Fruit fly (Drosophila melanogaster) whole organism, prepupa: ENCODE data around the gene meng.
A peak's percentile ranks its signal among the peaks of the same experiment; 100 is the strongest.

Source experiments
- CG10631 ChIP-seq: fragments of 200-800 bp; sonication (Bioruptor generic); optimal IDR thresholded peaks from 2 replicates; lab custom pipeline; 2016; ENCODE audit warnings: missing biosample characterization, missing genetic modification characterization
- CG10669 ChIP-seq: fragments of 200-800 bp; sonication (Bioruptor generic); optimal IDR thresholded peaks from 3 replicates; lab custom pipeline; 2018; ENCODE audit warnings: missing biosample characterization, mild to moderate bottlenecking, missing genetic modification characterization, moderate library complexity
- CG11294 ChIP-seq: fragments of 200-800 bp; sonication (Bioruptor generic); IDR thresholded peaks from 2 replicates; pipeline ENCODE4 v1.3.6; 2022; ENCODE audit warnings: missing biosample characterization, missing genetic modification characterization
- CG11762 ChIP-seq: fragments of 200-800 bp; sonication (Bioruptor generic); optimal IDR thresholded peaks from 3 replicates; lab custom pipeline; 2016; ENCODE audit warnings: missing biosample characterization, missing genetic modification characterization; ENCODE audit not compliant: insufficient read depth
- CG11902 ChIP-seq: fragments of 200-800 bp; sonication (Bioruptor generic); optimal IDR thresholded peaks from 3 replicates; lab custom pipeline; 2016; ENCODE audit warnings: missing biosample characterization, missing genetic modification characterization
- CG15336 ChIP-seq: fragments of 200-800 bp; sonication (Bioruptor generic); IDR thresholded peaks from 2 replicates; pipeline ENCODE4 v1.3.6; 2022; ENCODE audit warnings: missing biosample characterization, missing genetic modification characterization
- CG32006 ChIP-seq: fragments of 200-800 bp; sonication (Bioruptor generic); optimal IDR thresholded peaks from 3 replicates; lab custom pipeline; 2017; ENCODE audit warnings: missing biosample characterization, mild to moderate bottlenecking, missing genetic modification characterization
- CG34406 ChIP-seq: fragments of 200-800 bp; sonication (Bioruptor generic); optimal IDR thresholded peaks from 3 replicates; lab custom pipeline; 2016; ENCODE audit warnings: missing biosample characterization, missing genetic modification characterization
- CG3919 ChIP-seq: fragments of 200-800 bp; sonication (Bioruptor generic); optimal IDR thresholded peaks from 3 replicates; lab custom pipeline; 2016; ENCODE audit warnings: missing biosample characterization, missing genetic modification characterization
- CG4318 ChIP-seq: fragments of 200-800 bp; sonication (Bioruptor generic); optimal IDR thresholded peaks from 3 replicates; lab custom pipeline; 2017; ENCODE audit warnings: missing biosample characterization, mild to moderate bottlenecking, missing genetic modification characterization
- CG6854 ChIP-seq: fragments of 200-800 bp; sonication (Bioruptor generic); optimal IDR thresholded peaks from 2 replicates; lab custom pipeline; 2017; ENCODE audit warnings: missing biosample characterization, mild to moderate bottlenecking, missing genetic modification characterization
- CG7368 ChIP-seq: fragments of 200-800 bp; sonication (Bioruptor generic); optimal IDR thresholded peaks from 3 replicates; lab custom pipeline; 2016; ENCODE audit warnings: missing biosample characterization, missing genetic modification characterization
- CG8119 ChIP-seq: fragments of 200-800 bp; sonication (Bioruptor generic); IDR thresholded peaks from 3 replicates; pipeline ENCODE4 v1.3.6; 2022; ENCODE audit warnings: missing biosample characterization, missing genetic modification characterization
- Eip78C ChIP-seq: fragments of 200-800 bp; sonication (Bioruptor generic); peaks from one replicate; lab custom pipeline; 2016; ENCODE audit warnings: missing biosample characterization, missing genetic modification characterization
- Eip93F ChIP-seq: fragments of 200-800 bp; sonication (Bioruptor generic); optimal IDR thresholded peaks from 2 replicates; lab custom pipeline; 2016; ENCODE audit warnings: missing biosample characterization, mild to moderate bottlenecking, missing genetic modification characterization
- Ets21C ChIP-seq: fragments of 200-800 bp; sonication (Bioruptor generic); optimal IDR thresholded peaks from 3 replicates; lab custom pipeline; 2016; ENCODE audit warnings: missing biosample characterization, missing genetic modification characterization
- Ets96B ChIP-seq: fragments of 200-800 bp; optimal IDR thresholded peaks from 2 replicates; lab custom pipeline; 2019; ENCODE audit warnings: missing biosample characterization, mild to moderate bottlenecking, missing genetic modification characterization, moderate library complexity
- Gug ChIP-seq: fragments of 200-800 bp; sonication (Bioruptor generic); IDR thresholded peaks from 2 replicates; pipeline ENCODE4 v1.3.6; 2022; ENCODE audit warnings: missing biosample characterization, missing genetic modification characterization
- Hr39 ChIP-seq: fragments of 200-800 bp; sonication (Bioruptor generic); optimal IDR thresholded peaks from 2 replicates; lab custom pipeline; 2016; ENCODE audit warnings: missing biosample characterization, missing genetic modification characterization
- Hr4 ChIP-seq: fragments of 200-800 bp; sonication (Bioruptor generic); optimal IDR thresholded peaks from 3 replicates; lab custom pipeline; 2016; ENCODE audit warnings: missing biosample characterization, missing genetic modification characterization
- Lpt ChIP-seq: fragments of 200-800 bp; sonication (Bioruptor generic); optimal IDR thresholded peaks from 3 replicates; lab custom pipeline; 2016; ENCODE audit warnings: missing biosample characterization, missing genetic modification characterization
- Met ChIP-seq: fragments of 200-800 bp; sonication (Bioruptor generic); optimal IDR thresholded peaks from 3 replicates; lab custom pipeline; 2016; ENCODE audit warnings: missing biosample characterization, missing genetic modification characterization
- OdsH ChIP-seq: fragments of 200-800 bp; sonication (Bioruptor generic); optimal IDR thresholded peaks from 3 replicates; lab custom pipeline; 2016; ENCODE audit warnings: missing biosample characterization, missing genetic modification characterization
- Smox ChIP-seq: fragments of 200-800 bp; sonication (Bioruptor generic); optimal IDR thresholded peaks from 3 replicates; lab custom pipeline; 2016; ENCODE audit warnings: missing biosample characterization, missing genetic modification characterization
- Sox102F ChIP-seq: fragments of 200-800 bp; sonication (Bioruptor generic); optimal IDR thresholded peaks from 2 replicates; lab custom pipeline; 2016; ENCODE audit warnings: missing biosample characterization, mild to moderate bottlenecking, missing genetic modification characterization
- Sox15 ChIP-seq: fragments of 200-800 bp; sonication (Bioruptor generic); optimal IDR thresholded peaks from 3 replicates; lab custom pipeline; 2016; ENCODE audit warnings: missing biosample characterization, missing genetic modification characterization
- acj6 ChIP-seq: fragments of 200-800 bp; sonication (Bioruptor generic); optimal IDR thresholded peaks from 3 replicates; lab custom pipeline; 2016; ENCODE audit warnings: missing biosample characterization, missing genetic modification characterization
- eg ChIP-seq: fragments of 200-800 bp; sonication (Bioruptor generic); IDR thresholded peaks from 3 replicates; pipeline ENCODE4 v1.3.6; 2022; ENCODE audit warnings: missing biosample characterization, missing genetic modification characterization
- esn ChIP-seq: fragments of 200-800 bp; sonication (Bioruptor generic); optimal IDR thresholded peaks from 2 replicates; lab custom pipeline; 2016; ENCODE audit warnings: missing biosample characterization, mild to moderate bottlenecking, missing genetic modification characterization, moderate library complexity
- net ChIP-seq: fragments of 200-800 bp; sonication (Bioruptor generic); optimal IDR thresholded peaks from 3 replicates; lab custom pipeline; 2016; ENCODE audit warnings: missing biosample characterization, missing genetic modification characterization
- pdm3 ChIP-seq: fragments of 200-800 bp; sonication (Bioruptor generic); optimal IDR thresholded peaks from 3 replicates; lab custom pipeline; 2016; ENCODE audit warnings: missing biosample characterization, missing genetic modification characterization
- ss ChIP-seq, 2 experiments: fragments of 200-800 bp; sonication (Bioruptor generic); optimal IDR thresholded peaks; 2 replicates in 1 of 2; 3 replicates in 1 of 2; lab custom pipeline; 2017 to 2018; ENCODE audit warnings: mild to moderate bottlenecking in 2 of 2, missing biosample characterization in 2 of 2, missing genetic modification characterization in 2 of 2, moderate library complexity in 1 of 2
- svp ChIP-seq: fragments of 200-800 bp; sonication (Bioruptor generic); peaks from one replicate; lab custom pipeline; 2016; ENCODE audit warnings: missing biosample characterization, missing genetic modification characterization
- vri ChIP-seq: fragments of 200-800 bp; sonication (Bioruptor generic); optimal IDR thresholded peaks from 3 replicates; lab custom pipeline; 2016; ENCODE audit warnings: missing biosample characterization, mild to moderate bottlenecking, missing genetic modification characterization

The meng gene

DNA sequence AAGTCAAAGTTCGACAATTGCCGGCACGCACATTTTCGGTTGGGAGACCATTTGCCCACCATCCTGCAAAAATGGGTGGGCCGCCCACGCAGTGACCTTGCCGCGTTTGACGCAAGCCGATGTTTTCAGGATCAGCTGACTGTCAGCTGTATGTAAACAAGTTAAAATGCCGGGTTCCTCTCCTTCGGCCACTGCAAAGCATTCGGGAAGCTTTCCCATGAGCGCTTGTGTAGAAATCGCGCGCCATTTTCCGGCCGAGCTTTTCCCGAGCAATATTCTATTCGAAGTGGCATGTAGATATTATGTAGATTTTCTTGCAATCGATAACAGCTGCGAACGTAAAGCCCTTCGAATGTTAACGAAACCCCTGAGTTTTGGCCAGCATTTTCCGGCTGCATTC, 31.3 kb downstream of the meng start, which contains the start of gene CG17378:
TSS of gene CG17378 (plus strand) at position 397 of the 400 bp plus-strand sequence.
- no peak for TF ChIP-seq Eip78C (GFP tag; lab: Kevin White, UChicago)
- TF ChIP-seq OdsH = no peak
- no peak for TF ChIP-seq CG7368 (GFP tag; lab: Kevin White, UChicago)
- no peak for TF ChIP-seq CG11762 (GFP tag; lab: Kevin White, UChicago)
- TF ChIP-seq Hr39 (GFP tag; lab: Kevin White, UChicago) = no peak
- TF ChIP-seq CG34406 (GFP tag; lab: Kevin White, UChicago) = no peak
- no peak for TF ChIP-seq CG4318 (GFP tag; lab: Kevin White, UChicago)
- TF ChIP-seq acj6 (GFP tag; lab: Kevin White, UChicago) = no peak
- no peak for TF ChIP-seq CG32006 (GFP tag; lab: Kevin White, UChicago)
- TF ChIP-seq Eip93F (GFP tag; lab: Kevin White, UChicago) = no peak
- no peak for TF ChIP-seq Sox102F
- TF ChIP-seq CG6854 = no peak
- TF ChIP-seq Hr4 (GFP tag; lab: Kevin White, UChicago) = no peak
- no peak for TF ChIP-seq eg
- TF ChIP-seq Ets21C (GFP tag; lab: Kevin White, UChicago) = no peak
- TF ChIP-seq, all 60 proteins: peak for 0

DNA sequence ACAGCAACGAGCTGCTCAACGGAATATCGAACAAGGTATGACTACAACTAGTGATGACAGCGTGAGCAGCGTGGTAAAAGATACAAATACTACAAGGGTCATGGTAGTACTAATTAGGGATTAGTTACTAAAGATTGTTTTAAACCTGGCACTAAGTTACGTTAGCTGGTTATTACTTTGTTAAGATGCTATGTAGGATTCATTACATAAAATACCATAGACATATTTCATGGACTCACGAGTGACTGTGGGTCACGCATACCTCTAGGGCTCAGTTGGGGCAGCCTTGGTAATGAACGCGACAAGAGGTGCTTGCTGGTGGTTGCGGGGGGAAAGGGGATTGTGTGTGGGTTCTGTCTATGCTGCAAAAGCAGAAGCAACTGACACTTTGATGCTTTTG, 32.6 kb downstream of the meng start:
- TF ChIP-seq Smox (GFP tag; lab: Kevin White, UChicago) (no peak), Lpt (GFP tag; lab: Kevin White, UChicago) (no peak), CG10669 (peak; percentile 3), svp (GFP tag; lab: Kevin White, UChicago) (peak; percentile 55), CG10631 (GFP tag; lab: Kevin White, UChicago) (no peak), Hr39 (GFP tag; lab: Kevin White, UChicago) (no peak)

DNA sequence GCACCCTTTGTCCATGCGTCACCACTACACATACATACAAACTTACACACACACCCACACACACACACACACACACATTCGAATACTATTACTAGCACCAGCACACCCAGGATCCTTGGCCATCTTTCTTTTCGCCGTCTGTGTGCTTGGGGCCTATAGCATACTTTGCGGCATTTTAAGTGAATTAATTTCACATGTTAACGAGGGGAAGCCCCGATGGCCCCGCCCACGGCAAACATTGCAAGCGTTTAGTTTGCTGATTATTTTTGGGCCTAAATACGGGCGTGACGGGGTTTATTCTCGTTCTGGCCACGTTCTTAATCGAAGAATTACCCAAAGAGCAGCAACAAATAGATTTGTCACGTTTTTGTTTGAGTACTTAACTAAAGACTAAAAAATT, 41.1 kb downstream of the meng start:
- TF ChIP-seq CG3919 (GFP tag; lab: Kevin White, UChicago) (no peak), ss (GFP tag; optimal IDR thresholded peaks at IDR 0.05; lab: Kevin White, UChicago) (no peak), Eip78C (GFP tag; lab: Kevin White, UChicago) (peak; percentile 51), Smox (GFP tag; lab: Kevin White, UChicago) (no peak), Sox102F (no peak), CG8119 (GFP tag; lab: Robert Waterston, UW) (no peak), CG11294 (no peak)

DNA sequence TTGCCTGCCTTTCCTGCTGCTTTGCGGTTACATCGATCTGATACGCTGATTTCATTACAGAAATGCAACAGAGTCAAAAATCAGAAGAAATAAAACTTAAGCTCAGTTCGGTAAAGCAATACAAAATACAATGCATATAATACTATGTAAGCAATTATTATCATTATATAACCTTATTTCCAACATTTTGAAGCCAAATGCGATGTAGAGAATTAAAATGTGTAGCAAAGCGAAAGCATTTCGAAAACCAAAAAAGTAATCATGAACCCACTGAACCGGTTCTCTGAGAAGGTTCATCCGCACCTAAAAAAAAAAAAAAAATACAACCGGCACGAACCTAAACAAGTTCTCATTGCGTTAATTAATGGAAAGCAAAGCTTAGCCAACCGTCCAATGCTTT, 41.9 kb downstream of the meng start:
- TF ChIP-seq ss (GFP tag; optimal IDR thresholded peaks at IDR 0.05; lab: Kevin White, UChicago) (peak in 1 of 2 experiments; percentile 29), Met (GFP tag; lab: Kevin White, UChicago) (no peak), Eip78C (GFP tag; lab: Kevin White, UChicago) (peak; percentile 44)
- TF ChIP-seq, all 60 proteins: peak for 2

DNA sequence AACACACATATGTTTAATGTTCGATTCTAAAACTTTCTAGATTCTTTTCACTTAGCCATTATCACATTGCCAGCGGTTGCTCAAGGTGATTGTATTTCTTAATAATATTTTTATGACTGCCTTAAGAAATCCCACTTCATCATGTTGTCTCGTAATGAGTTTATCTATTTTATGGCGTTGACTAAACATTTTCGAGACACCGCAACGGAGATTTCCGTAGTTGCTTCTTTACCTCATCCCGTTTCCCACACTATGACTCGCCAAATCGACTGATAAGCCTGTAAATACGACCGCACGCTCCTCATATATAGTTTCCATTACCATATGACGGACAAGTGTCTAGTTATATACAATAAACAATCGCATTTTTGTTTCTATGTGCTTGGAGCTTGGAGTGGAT, 43.3 kb downstream of the meng start:
- TF ChIP-seq eg (no peak), Hr4 (GFP tag; lab: Kevin White, UChicago) (no peak), CG15336 (GFP tag; lab: Robert Waterston, UW) (no peak), Ets96B (tag; lab: Kevin White, UChicago) (no peak), pdm3 (no peak), net (GFP tag; lab: Kevin White, UChicago) (no peak), Sox15 (GFP tag; lab: Kevin White, UChicago) (no peak), CG11902 (GFP tag; lab: Kevin White, UChicago) (no peak), vri (GFP tag; lab: Kevin White, UChicago) (no peak), Gug (GFP tag; lab: Robert Waterston, UW) (no peak), Eip78C (GFP tag; lab: Kevin White, UChicago) (no peak), esn (GFP tag; lab: Kevin White, UChicago) (no peak)
